Worm (Caenorhabditis elegans) whole organism, mixed stage, embryonic: ENCODE data around the gene dsl-3.

Source experiments
- blmp-1 ChIP-seq: fragments of 150-350 bp; optimal IDR thresholded peaks from 2 replicates; lab custom pipeline; 2014; ENCODE audit warnings: missing biosample characterization, missing genetic modification characterization
- elt-1 ChIP-seq: sonication (generic microtip); optimal IDR thresholded peaks from 2 replicates; lab custom pipeline; 2017; ENCODE audit warnings: missing genetic modification characterization, mild to moderate bottlenecking, missing compliant biosample characterization, antibody characterized with exemption, moderate library complexity, borderline replicate concordance; ENCODE audit not compliant: insufficient read depth
- lin-13 ChIP-seq: fragments of 150-350 bp; optimal IDR thresholded peaks from 2 replicates; lab custom pipeline; 2014; ENCODE audit warnings: missing biosample characterization, missing genetic modification characterization
- nhr-2 ChIP-seq: fragments of 150-350 bp; optimal IDR thresholded peaks from 2 replicates; lab custom pipeline; 2014; ENCODE audit warnings: missing biosample characterization, missing genetic modification characterization
- nhr-237 ChIP-seq: fragments of 150-350 bp; optimal IDR thresholded peaks from 2 replicates; lab custom pipeline; 2014; ENCODE audit warnings: missing biosample characterization, missing genetic modification characterization
- nhr-28 ChIP-seq: fragments of 150-350 bp; optimal IDR thresholded peaks from 2 replicates; lab custom pipeline; 2014; ENCODE audit warnings: missing biosample characterization, missing genetic modification characterization
- pha-4 ChIP-seq: fragments of 150-350 bp; optimal IDR thresholded peaks from 2 replicates; lab custom pipeline; 2018; ENCODE audit warnings: missing biosample characterization, missing genetic modification reagents, missing genetic modification characterization
- snpc-4 ChIP-seq: fragments of 150-350 bp; optimal IDR thresholded peaks from 2 replicates; lab custom pipeline; 2014; ENCODE audit warnings: missing biosample characterization, missing genetic modification characterization
- sptf-1 ChIP-seq: sonication (generic microtip); optimal IDR thresholded peaks from 2 replicates; lab custom pipeline; 2017; ENCODE audit warnings: mild to moderate bottlenecking, missing genetic modification characterization, moderate library complexity, missing compliant biosample characterization
- tbx-8 ChIP-seq: fragments of 200-800 bp; sonication (Bioruptor generic); optimal IDR thresholded peaks from 2 replicates; lab custom pipeline; 2018; ENCODE audit warnings: mild to moderate bottlenecking, missing genetic modification characterization, moderate library complexity, missing compliant biosample characterization
- unc-120 ChIP-seq: sonication (generic microtip); optimal IDR thresholded peaks from 2 replicates; lab custom pipeline; 2017; ENCODE audit warnings: missing genetic modification characterization, missing compliant biosample characterization; ENCODE audit not compliant: poor library complexity, severe bottlenecking
- unc-62 ChIP-seq: fragments of 150-350 bp; optimal IDR thresholded peaks from 2 replicates; lab custom pipeline; 2014; ENCODE audit warnings: missing biosample characterization, missing genetic modification reagents, missing genetic modification characterization

DNA sequence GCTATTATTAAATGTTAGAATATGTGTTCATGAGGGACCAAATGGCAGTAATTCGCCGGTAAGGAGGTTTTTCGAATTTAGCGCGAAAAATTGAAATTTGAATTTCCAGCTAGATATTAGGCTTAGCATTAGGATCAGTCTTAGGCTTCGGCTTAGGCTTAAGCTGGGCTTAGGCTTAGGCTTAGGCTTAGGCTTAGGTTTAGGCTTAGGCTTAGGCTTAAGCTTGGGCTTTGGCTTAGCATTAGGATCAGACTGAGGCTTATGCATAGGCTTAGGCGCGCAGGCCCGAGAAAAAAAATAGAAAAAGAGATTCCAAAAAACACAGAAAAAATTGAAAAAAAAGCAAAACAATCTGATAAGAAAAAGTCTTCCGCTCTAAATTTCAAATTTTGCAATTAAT, 18.2 kb downstream of the dsl-3 start:
- TF ChIP-seq nhr-28 (tag; lab: Kevin White, UChicago) (no peak), unc-62 (GFP tag; lab: Kevin White, UChicago) (no peak), sptf-1 (tag; lab: Kevin White, UChicago) (no peak), blmp-1 (tag; lab: Kevin White, UChicago) (no peak), lin-13 (no peak), pha-4 (tag; lab: Kevin White, UChicago) (no peak), nhr-237 (tag; lab: Kevin White, UChicago) (no peak), elt-1 (tag; lab: Kevin White, UChicago) (no peak), snpc-4 (tag; lab: Kevin White, UChicago) (no peak), unc-120 (tag; lab: Kevin White, UChicago) (no peak), tbx-8 (GFP tag; lab: Kevin White, UChicago) (no peak), nhr-2 (tag; lab: Kevin White, UChicago) (no peak)
